Worm (Caenorhabditis elegans) whole organism, mixed stage, embryonic: ENCODE data around the gene C54F6.3.

ENCODE experiments used
- blmp-1 ChIP-seq: fragments of 150-350 bp; optimal IDR thresholded peaks from 2 replicates; lab custom pipeline; 2014; ENCODE audit warnings: missing biosample characterization, missing genetic modification characterization
- lin-13 ChIP-seq: fragments of 150-350 bp; optimal IDR thresholded peaks from 2 replicates; lab custom pipeline; 2014; ENCODE audit warnings: missing biosample characterization, missing genetic modification characterization
- lsy-2 ChIP-seq: fragments of 150-350 bp; optimal IDR thresholded peaks from 2 replicates; lab custom pipeline; 2014; ENCODE audit warnings: missing biosample characterization, missing genetic modification characterization
- mep-1 ChIP-seq: fragments of 150-350 bp; optimal IDR thresholded peaks from 2 replicates; lab custom pipeline; 2017; ENCODE audit warnings: missing biosample characterization, missing genetic modification reagents, missing genetic modification characterization, inconsistent platforms
- nhr-12 ChIP-seq: fragments of 150-350 bp; optimal IDR thresholded peaks from 2 replicates; lab custom pipeline; 2014; ENCODE audit warnings: missing biosample characterization, missing genetic modification characterization
- nhr-237 ChIP-seq: fragments of 150-350 bp; optimal IDR thresholded peaks from 2 replicates; lab custom pipeline; 2014; ENCODE audit warnings: missing biosample characterization, missing genetic modification characterization
- nhr-28 ChIP-seq: fragments of 150-350 bp; optimal IDR thresholded peaks from 2 replicates; lab custom pipeline; 2014; ENCODE audit warnings: missing biosample characterization, missing genetic modification characterization
- nhr-76 ChIP-seq: sonication (generic microtip); optimal IDR thresholded peaks from 2 replicates; lab custom pipeline; 2017; ENCODE audit warnings: missing biosample characterization, missing genetic modification characterization
- snpc-4 ChIP-seq: fragments of 150-350 bp; optimal IDR thresholded peaks from 2 replicates; lab custom pipeline; 2014; ENCODE audit warnings: missing biosample characterization, missing genetic modification characterization
- sptf-1 ChIP-seq: sonication (generic microtip); optimal IDR thresholded peaks from 2 replicates; lab custom pipeline; 2017; ENCODE audit warnings: mild to moderate bottlenecking, missing genetic modification characterization, moderate library complexity, missing compliant biosample characterization
- tbx-8 ChIP-seq: fragments of 200-800 bp; sonication (Bioruptor generic); optimal IDR thresholded peaks from 2 replicates; lab custom pipeline; 2018; ENCODE audit warnings: mild to moderate bottlenecking, missing genetic modification characterization, moderate library complexity, missing compliant biosample characterization
- unc-39 ChIP-seq: fragments of 150-350 bp; optimal IDR thresholded peaks from 2 replicates; lab custom pipeline; 2014; ENCODE audit warnings: missing biosample characterization, missing genetic modification characterization

ce11 chrV:7492924-7493323, 40.1 kb upstream of the C54F6.3 start, which contains the start of gene srbc-10:
- TF ChIP-seq nhr-12 (tag; lab: Kevin White, UChicago) (no peak), tbx-8 (GFP tag; lab: Kevin White, UChicago) (no peak), nhr-28 (tag; lab: Kevin White, UChicago) (no peak), mep-1 (tag; lab: Kevin White, UChicago) (no peak), lsy-2 (no peak), lin-13 (no peak), nhr-76 (tag; lab: Kevin White, UChicago) (no peak), blmp-1 (no peak), nhr-237 (tag; lab: Kevin White, UChicago) (no peak), snpc-4 (tag; lab: Kevin White, UChicago) (no peak), sptf-1 (tag; lab: Kevin White, UChicago) (no peak), unc-39 (tag; lab: Kevin White, UChicago) (no peak)
